Fruit fly (Drosophila melanogaster) whole organism: ENCODE results near the gene soti.

ENCODE experiments used
- CG8478 ChIP-seq: fragments of >200 bp; optimal IDR thresholded peaks from 2 replicates; lab custom pipeline; 2018; ENCODE audit warnings: inconsistent platforms
- Dll ChIP-seq: fragments of >200 bp; optimal IDR thresholded peaks from 2 replicates; lab custom pipeline; 2017
- pan ChIP-seq: fragments of >200 bp; optimal IDR thresholded peaks from 2 replicates; lab custom pipeline; 2017
- psq ChIP-seq: fragments of >200 bp; optimal IDR thresholded peaks from 2 replicates; lab custom pipeline; 2017
- usp ChIP-seq: fragments of >200 bp; optimal IDR thresholded peaks from 2 replicates; lab custom pipeline; 2017; ENCODE audit warnings: missing biosample characterization, missing genetic modification characterization, mixed read lengths

DNA sequence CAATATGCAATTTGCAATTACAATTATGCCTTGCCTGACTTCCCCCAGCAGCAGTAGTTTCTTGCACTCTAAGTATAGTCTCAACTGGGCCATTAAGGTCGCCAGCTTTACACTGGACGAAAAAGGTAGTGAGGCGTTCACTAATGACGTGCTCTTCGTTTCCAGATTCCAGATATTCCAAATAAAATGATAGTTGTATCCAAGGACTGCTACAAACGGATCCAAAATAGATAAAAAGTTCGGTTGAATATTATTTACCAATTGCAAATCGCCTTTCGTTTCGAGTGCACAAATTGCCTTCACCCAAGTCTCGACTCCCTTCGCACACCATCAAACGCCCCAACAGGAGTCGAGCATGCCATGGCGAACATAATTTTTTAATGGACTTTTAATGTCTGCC is 9.0 kb upstream of the soti start:
- no peak for TF ChIP-seq CG8478 (lab: Kevin White, UChicago)
- no peak for TF ChIP-seq Dll (lab: Kevin White, UChicago)
- TF ChIP-seq psq: no peak
- no peak for TF ChIP-seq usp (GFP tag; lab: Kevin White, UChicago)
- TF ChIP-seq pan (lab: Kevin White, UChicago): no peak
